Worm (Caenorhabditis elegans) whole organism, late embryonic: ENCODE measurements around the gene C55B6.1.
A peak's percentile ranks its signal among the peaks of the same experiment; 100 is the strongest.

Experiments used
- K02D7.2 ChIP-seq: sonication (generic microtip); optimal IDR thresholded peaks from 2 replicates; lab custom pipeline; 2017; ENCODE audit warnings: mild to moderate bottlenecking, missing genetic modification characterization, missing compliant biosample characterization
- T23F11.4 ChIP-seq: fragments of 200-800 bp; sonication (Bioruptor generic); optimal IDR thresholded peaks from 2 replicates; lab custom pipeline; 2018; ENCODE audit warnings: mild to moderate bottlenecking, missing genetic modification characterization, missing compliant biosample characterization
- Y22D7AL.16 ChIP-seq: sonication (generic microtip); optimal IDR thresholded peaks from 2 replicates; lab custom pipeline; 2016; ENCODE audit warnings: missing genetic modification characterization, missing compliant biosample characterization
- ahr-1 ChIP-seq: sonication (generic microtip); optimal IDR thresholded peaks from 2 replicates; lab custom pipeline; 2016; ENCODE audit warnings: missing genetic modification characterization, missing compliant biosample characterization
- ama-1 ChIP-seq: fragments of 150-350 bp; optimal IDR thresholded peaks from 2 replicates; lab custom pipeline; 2014
- ceh-18 ChIP-seq: sonication (generic microtip); optimal IDR thresholded peaks from 2 replicates; lab custom pipeline; 2016; ENCODE audit warnings: missing genetic modification characterization, missing compliant biosample characterization
- ceh-22 ChIP-seq: sonication (generic microtip); optimal IDR thresholded peaks from 2 replicates; lab custom pipeline; 2017; ENCODE audit warnings: missing biosample characterization, missing genetic modification characterization
- ceh-30 ChIP-seq: fragments of 150-350 bp; optimal IDR thresholded peaks from 2 replicates; lab custom pipeline; 2014; ENCODE audit warnings: missing biosample characterization, missing genetic modification characterization
- ceh-31 ChIP-seq: sonication (generic microtip); optimal IDR thresholded peaks from 2 replicates; lab custom pipeline; 2016; ENCODE audit warnings: missing genetic modification characterization, missing compliant biosample characterization
- ceh-48 ChIP-seq: sonication (generic microtip); optimal IDR thresholded peaks from 2 replicates; lab custom pipeline; 2016; ENCODE audit warnings: missing genetic modification characterization, inconsistent platforms, missing compliant biosample characterization
- ceh-6 ChIP-seq: fragments of 200-800 bp; sonication (Bioruptor generic); optimal IDR thresholded peaks from 2 replicates; lab custom pipeline; 2018; ENCODE audit warnings: mild to moderate bottlenecking, missing genetic modification characterization, missing compliant biosample characterization
- dmd-4 ChIP-seq: sonication (generic microtip); optimal IDR thresholded peaks from 2 replicates; lab custom pipeline; 2016; ENCODE audit warnings: borderline replicate concordance, missing genetic modification characterization, missing compliant biosample characterization
- dve-1 ChIP-seq: sonication (generic microtip); optimal IDR thresholded peaks from 2 replicates; lab custom pipeline; 2017; ENCODE audit warnings: antibody characterized with exemption, mild to moderate bottlenecking, missing genetic modification characterization, missing compliant biosample characterization
- elt-2 ChIP-seq: sonication (generic microtip); optimal IDR thresholded peaks from 2 replicates; lab custom pipeline; 2016; ENCODE audit warnings: missing genetic modification reagents, missing genetic modification characterization, missing compliant biosample characterization
- elt-4 ChIP-seq: sonication (generic microtip); optimal IDR thresholded peaks from 2 replicates; lab custom pipeline; 2016; ENCODE audit warnings: missing genetic modification characterization, missing compliant biosample characterization
- eyg-1 ChIP-seq: sonication (generic microtip); optimal IDR thresholded peaks from 2 replicates; lab custom pipeline; 2016; ENCODE audit warnings: missing genotype, missing genetic modification characterization, missing compliant biosample characterization
- fax-1 ChIP-seq: sonication (generic microtip); optimal IDR thresholded peaks from 2 replicates; lab custom pipeline; 2016; ENCODE audit warnings: missing genotype, missing genetic modification characterization, missing compliant biosample characterization
- fkh-10 ChIP-seq: fragments of 150-350 bp; optimal IDR thresholded peaks from 2 replicates; lab custom pipeline; 2014; ENCODE audit warnings: missing biosample characterization, missing genetic modification reagents, missing genetic modification characterization
- gmeb-2 ChIP-seq: sonication (generic microtip); optimal IDR thresholded peaks from 2 replicates; lab custom pipeline; 2016; ENCODE audit warnings: missing genetic modification characterization, inconsistent platforms, missing compliant biosample characterization
- hlh-13 ChIP-seq: fragments of 200-800 bp; sonication (Bioruptor generic); optimal IDR thresholded peaks from 2 replicates; lab custom pipeline; 2018; ENCODE audit warnings: mild to moderate bottlenecking, missing genetic modification characterization, missing compliant biosample characterization
- hlh-15 ChIP-seq: sonication (generic microtip); optimal IDR thresholded peaks from 2 replicates; lab custom pipeline; 2016; ENCODE audit warnings: missing genetic modification characterization, missing compliant biosample characterization
- hlh-30 ChIP-seq: sonication (generic microtip); optimal IDR thresholded peaks from 2 replicates; lab custom pipeline; 2017; ENCODE audit warnings: antibody characterized with exemption, missing genetic modification characterization, missing compliant biosample characterization; ENCODE audit not compliant: insufficient read depth
- hlh-8 ChIP-seq: sonication (generic microtip); optimal IDR thresholded peaks from 2 replicates; lab custom pipeline; 2016; ENCODE audit warnings: missing genotype, missing genetic modification characterization, missing compliant biosample characterization
- lim-6 ChIP-seq: sonication (generic microtip); optimal IDR thresholded peaks from 2 replicates; lab custom pipeline; 2016; ENCODE audit warnings: missing genetic modification characterization, missing compliant biosample characterization
- lin-11 ChIP-seq: fragments of 200-800 bp; sonication (Bioruptor generic); optimal IDR thresholded peaks from 2 replicates; lab custom pipeline; 2018; ENCODE audit warnings: mild to moderate bottlenecking, missing genetic modification characterization, missing compliant biosample characterization
- mec-3 ChIP-seq: sonication (generic microtip); optimal IDR thresholded peaks from 2 replicates; lab custom pipeline; 2016; ENCODE audit warnings: borderline replicate concordance, missing genetic modification characterization, missing compliant biosample characterization
- nhr-11 ChIP-seq: fragments of 150-350 bp; optimal IDR thresholded peaks from 2 replicates; lab custom pipeline; 2014; ENCODE audit warnings: missing biosample characterization, missing genetic modification characterization
- pax-1 ChIP-seq: fragments of 150-350 bp; optimal IDR thresholded peaks from 2 replicates; lab custom pipeline; 2014; ENCODE audit warnings: missing biosample characterization, missing genetic modification characterization
- pha-2 ChIP-seq: sonication (generic microtip); optimal IDR thresholded peaks from 2 replicates; lab custom pipeline; 2017; ENCODE audit warnings: mild to moderate bottlenecking, missing genetic modification characterization, missing compliant biosample characterization
- pha-4 ChIP-seq: fragments of 150-350 bp; optimal IDR thresholded peaks from 2 replicates; lab custom pipeline; 2018; ENCODE audit warnings: missing biosample characterization, missing genetic modification reagents, missing genetic modification characterization
- pqm-1 ChIP-seq: sonication (generic microtip); optimal IDR thresholded peaks from 2 replicates; lab custom pipeline; 2016; ENCODE audit warnings: missing genetic modification characterization, missing compliant biosample characterization
- ref-2 ChIP-seq: sonication (generic microtip); optimal IDR thresholded peaks from 2 replicates; lab custom pipeline; 2016; ENCODE audit warnings: missing genetic modification characterization, missing compliant biosample characterization
- sox-2 ChIP-seq: fragments of 200-800 bp; sonication (Bioruptor generic); IDR thresholded peaks from 2 replicates; pipeline ENCODE4 v1.3.6; 2022; ENCODE audit warnings: missing genetic modification reagents, missing genetic modification characterization, missing compliant biosample characterization
- sox-4 ChIP-seq: sonication (generic microtip); optimal IDR thresholded peaks from 2 replicates; lab custom pipeline; 2017; ENCODE audit warnings: mild to moderate bottlenecking, missing genetic modification characterization, inconsistent platforms, missing compliant biosample characterization
- syd-9 ChIP-seq: sonication (generic microtip); optimal IDR thresholded peaks from 2 replicates; lab custom pipeline; 2016; ENCODE audit warnings: mild to moderate bottlenecking, missing genetic modification characterization, moderate library complexity, missing compliant biosample characterization
- tbx-2 ChIP-seq: sonication (generic microtip); optimal IDR thresholded peaks from 2 replicates; lab custom pipeline; 2016; ENCODE audit warnings: missing genetic modification characterization, missing compliant biosample characterization
- ttx-3 ChIP-seq: sonication (generic microtip); optimal IDR thresholded peaks from 2 replicates; lab custom pipeline; 2016; ENCODE audit warnings: missing genetic modification reagents, missing genetic modification characterization, missing compliant biosample characterization
- unc-86 ChIP-seq: sonication (generic microtip); optimal IDR thresholded peaks from 2 replicates; lab custom pipeline; 2016; ENCODE audit warnings: missing genetic modification characterization, missing compliant biosample characterization
- zip-5 ChIP-seq: sonication (generic microtip); optimal IDR thresholded peaks from 2 replicates; lab custom pipeline; 2016; ENCODE audit warnings: missing genetic modification characterization, missing compliant biosample characterization
- ztf-16 ChIP-seq: sonication (generic microtip); optimal IDR thresholded peaks from 2 replicates; lab custom pipeline; 2017; ENCODE audit warnings: missing genetic modification characterization, missing compliant biosample characterization

The C55B6.1 gene

ce11 chrX:7181627-7182026 lies 18.5 kb upstream of the C55B6.1 start (continued):
- no peak for TF ChIP-seq pqm-1 (tag; lab: Kevin White, UChicago)
- peak; percentile 32 for TF ChIP-seq elt-2 (tag; lab: Kevin White, UChicago)
- peak; percentile 8 for TF ChIP-seq ceh-18 (tag; lab: Kevin White, UChicago)
- no peak for TF ChIP-seq nhr-11 (tag; lab: Kevin White, UChicago)
- no peak for TF ChIP-seq sox-4
- TF ChIP-seq ceh-22 (tag; lab: Kevin White, UChicago), result no peak
- no peak for TF ChIP-seq pha-2
- no peak for TF ChIP-seq tbx-2 (tag; lab: Kevin White, UChicago)
- TF ChIP-seq hlh-15 (tag; lab: Kevin White, UChicago), result no peak
- TF ChIP-seq eyg-1 (tag; lab: Kevin White, UChicago), result no peak
- no peak for TF ChIP-seq sox-2
- TF ChIP-seq dve-1, result peak; percentile 30
- TF ChIP-seq ceh-30 (tag; lab: Kevin White, UChicago), result no peak
- no peak for TF ChIP-seq fax-1 (tag; lab: Kevin White, UChicago)
- TF ChIP-seq ztf-16, result no peak
- TF ChIP-seq ceh-6, result no peak
- TF ChIP-seq ama-1 (lab: Kevin White, UChicago), result no peak
- no peak for TF ChIP-seq pax-1 (tag; lab: Kevin White, UChicago)
- TF ChIP-seq mec-3 (tag; lab: Kevin White, UChicago), result no peak
- no peak for TF ChIP-seq hlh-8
- no peak for TF ChIP-seq ceh-48
- no peak for TF ChIP-seq pha-4 (tag; lab: Kevin White, UChicago)
- TF ChIP-seq lim-6 (tag; lab: Kevin White, UChicago), result no peak
- TF ChIP-seq elt-4, result no peak
- TF ChIP-seq gmeb-2, result no peak
- no peak for TF ChIP-seq Y22D7AL.16 (tag; lab: Kevin White, UChicago)
- TF ChIP-seq zip-5 (tag; lab: Kevin White, UChicago), result no peak
- peak; percentile 68 for TF ChIP-seq ceh-31 (tag; lab: Kevin White, UChicago)
- TF ChIP-seq T23F11.4 (GFP tag; lab: Kevin White, UChicago), result no peak
- TF ChIP-seq lin-11 (tag; lab: Kevin White, UChicago), result no peak
- no peak for TF ChIP-seq syd-9 (tag; lab: Kevin White, UChicago)
- no peak for TF ChIP-seq dmd-4 (tag; lab: Kevin White, UChicago)
- no peak for TF ChIP-seq ahr-1 (tag; lab: Kevin White, UChicago)

ce11 chrX:7187602-7188001 lies 12.6 kb upstream of the C55B6.1 start, which contains the start of gene C55B6.4:
TSS of gene C55B6.4 (minus strand) at chrX:7187702.
- no peak for TF ChIP-seq fkh-10 (GFP tag; lab: Kevin White, UChicago)
- TF ChIP-seq ttx-3, result no peak
- TF ChIP-seq unc-86 (tag; lab: Kevin White, UChicago), result no peak
- no peak for TF ChIP-seq lim-6 (tag; lab: Kevin White, UChicago)
- TF ChIP-seq pqm-1 (tag; lab: Kevin White, UChicago), result no peak
- no peak for TF ChIP-seq hlh-13 (GFP tag; lab: Kevin White, UChicago)
- TF ChIP-seq ref-2, result no peak
- no peak for TF ChIP-seq fax-1 (tag; lab: Kevin White, UChicago)
- TF ChIP-seq hlh-30 (tag; lab: Kevin White, UChicago), result no peak

- TF ChIP-seq hlh-15 (tag; lab: Kevin White, UChicago) (no peak), K02D7.2 (no peak), mec-3 (tag; lab: Kevin White, UChicago) (no peak), sox-4 (no peak), ceh-30 (tag; lab: Kevin White, UChicago) (no peak)
These were observed 8.3 kb upstream of the C55B6.1 start, which contains the start of gene C55B6.7 for ce11 chrX:7191882-7192281. TSS of gene C55B6.7 (minus strand) at chrX:7191982.
